Worm (Caenorhabditis elegans) whole organism, L1 larva: ENCODE measurements around the gene ZC412.3.

Experiments
- ama-1 ChIP-seq: fragments of 150-350 bp; optimal IDR thresholded peaks from 2 replicates; lab custom pipeline; 2014
- blmp-1 ChIP-seq: fragments of 150-350 bp; optimal IDR thresholded peaks from 2 replicates; lab custom pipeline; 2014; ENCODE audit warnings: missing biosample characterization, missing genetic modification characterization
- egl-27 ChIP-seq, 2 experiments: fragments of 150-350 bp in 1 of 2; sonication (generic microtip); optimal IDR thresholded peaks; 3 replicates each; lab custom pipeline; 2017 to 2018; ENCODE audit warnings: missing biosample characterization in 2 of 2, missing genetic modification characterization in 2 of 2, missing genetic modification reagents in 2 of 2
- elt-3 ChIP-seq, 6 experiments: fragments of 150-350 bp in 1 of 6; sonication (generic microtip); optimal IDR thresholded peaks; 2 replicates each; lab custom pipeline; 2017 to 2018; ENCODE audit warnings: missing biosample characterization in 6 of 6, missing genetic modification characterization in 6 of 6, inconsistent platforms in 1 of 6
- fkh-10 ChIP-seq: sonication (generic microtip); optimal IDR thresholded peaks from 2 replicates; lab custom pipeline; 2017; ENCODE audit warnings: missing biosample characterization, missing genetic modification reagents, missing genetic modification characterization
- fos-1 ChIP-seq: fragments of 150-350 bp; optimal IDR thresholded peaks from 2 replicates; lab custom pipeline; 2014; ENCODE audit warnings: missing biosample characterization, missing genetic modification characterization
- mdl-1 ChIP-seq, 2 experiments: fragments of 150-350 bp; optimal IDR thresholded peaks; 2 replicates each; lab custom pipeline; 2014 to 2017; ENCODE audit warnings: missing biosample characterization in 2 of 2, missing genetic modification characterization in 2 of 2, inconsistent platforms in 1 of 2
- nhr-237 ChIP-seq: fragments of 150-350 bp; optimal IDR thresholded peaks from 2 replicates; lab custom pipeline; 2014; ENCODE audit warnings: missing biosample characterization, missing genetic modification characterization
- nhr-76 ChIP-seq: sonication (generic microtip); optimal IDR thresholded peaks from 2 replicates; lab custom pipeline; 2017; ENCODE audit warnings: missing biosample characterization, missing genetic modification characterization
- nhr-77 ChIP-seq: fragments of 150-350 bp; optimal IDR thresholded peaks from 2 replicates; lab custom pipeline; 2014; ENCODE audit warnings: missing biosample characterization, missing genetic modification characterization
- pqm-1 ChIP-seq: sonication (generic microtip); optimal IDR thresholded peaks from 3 replicates; lab custom pipeline; 2017; ENCODE audit warnings: missing biosample characterization, missing genetic modification characterization
- snpc-4 ChIP-seq: fragments of 150-350 bp; optimal IDR thresholded peaks from 2 replicates; lab custom pipeline; 2014; ENCODE audit warnings: missing biosample characterization, missing genetic modification characterization
- unc-86 ChIP-seq: sonication (generic microtip); optimal IDR thresholded peaks from 2 replicates; lab custom pipeline; 2016; ENCODE audit warnings: missing genetic modification characterization, missing compliant biosample characterization
- zag-1 ChIP-seq: fragments of 150-350 bp; optimal IDR thresholded peaks from 2 replicates; lab custom pipeline; 2014; ENCODE audit warnings: missing biosample characterization, missing genetic modification characterization

DNA sequence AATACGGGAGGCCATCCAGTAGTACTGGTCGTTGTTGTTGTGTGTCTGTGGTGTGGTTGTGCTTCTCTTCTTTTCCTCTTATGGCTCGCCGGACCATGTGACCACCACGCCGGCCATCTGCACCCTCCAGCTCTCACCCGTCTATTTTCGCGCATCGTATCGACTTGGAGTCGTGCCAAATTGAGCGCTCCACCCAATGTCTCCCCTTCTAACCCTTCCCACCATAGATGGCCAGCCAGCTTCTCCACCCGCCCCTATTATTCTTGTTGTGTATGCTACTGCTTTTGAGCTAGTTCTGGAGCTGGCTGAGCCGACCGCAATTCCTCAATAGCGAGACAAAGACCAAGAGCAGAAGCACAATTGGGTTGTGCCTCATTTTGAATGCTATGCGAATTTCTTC lies 38.1 kb downstream of the ZC412.3 start:
- TF ChIP-seq nhr-76 (tag; lab: Kevin White, UChicago) (no peak), ama-1 (lab: Kevin White, UChicago) (no peak), pqm-1 (tag; lab: Kevin White, UChicago) (no peak), unc-86 (peak; percentile 59), fkh-10 (GFP tag; lab: Kevin White, UChicago) (no peak), zag-1 (no peak), blmp-1 (tag; lab: Kevin White, UChicago) (no peak), elt-3 (tag; optimal IDR thresholded peaks at IDR 0.05; lab: Kevin White, UChicago) (no peak), snpc-4 (no peak), nhr-77 (tag; lab: Kevin White, UChicago) (no peak), mdl-1 (tag; optimal IDR thresholded peaks at IDR 0.05; lab: Kevin White, UChicago) (no peak), fos-1 (tag; lab: Kevin White, UChicago) (no peak), nhr-237 (tag; lab: Kevin White, UChicago) (no peak), egl-27 (tag; optimal IDR thresholded peaks at IDR 0.05; lab: Kevin White, UChicago) (no peak)
